Fruit fly (Drosophila melanogaster): ENCODE results near the gene CG18666.

CG18666 gene

DNA sequence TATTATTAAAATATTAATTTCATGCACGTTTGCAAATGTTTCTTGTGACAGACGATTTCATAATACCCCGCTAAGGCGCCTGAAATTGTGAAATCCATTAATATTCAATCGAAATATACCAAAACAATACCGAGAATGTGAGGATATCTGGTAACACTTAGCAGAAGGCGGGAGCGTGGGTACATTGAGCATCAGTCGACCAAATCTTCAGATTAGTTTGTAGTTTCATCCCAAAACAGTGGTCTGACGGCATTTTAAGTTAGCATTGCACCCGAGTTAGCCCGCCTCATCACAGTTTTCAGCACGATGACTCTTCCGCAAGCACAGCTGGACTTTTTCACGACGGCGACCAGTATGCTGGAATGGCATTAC is 29.9 kb upstream of the CG18666 start, which contains the start of gene Nup154 (continued):
- TF ChIP-seq Hsf (GFP tag; optimal IDR thresholded peaks at IDR 0.05), result no peak
- TF ChIP-seq Eip74EF (GFP tag; optimal IDR thresholded peaks at IDR 0.05), result no peak
- no peak for TF ChIP-seq Drgx (GFP tag; IDR thresholded peaks at IDR 0.05)
- peak; percentile 72 for TF ChIP-seq CG17186 (GFP tag; optimal IDR thresholded peaks at IDR 0.05)
- no peak for TF ChIP-seq Abd-B (GFP tag; optimal IDR thresholded peaks at IDR 0.05)
- no peak for TF ChIP-seq CG2678 (tag; optimal IDR thresholded peaks at IDR 0.05)
- no peak for TF ChIP-seq kni (GFP tag; optimal IDR thresholded peaks at IDR 0.05)
- no peak for TF ChIP-seq CG11696 (GFP tag; IDR thresholded peaks at IDR 0.05)
- TF ChIP-seq CG34422 (GFP tag; IDR thresholded peaks at IDR 0.05), result peak; percentile 13; the same call in 1 of the 3 replicates
- no peak for TF ChIP-seq Doc3 (GFP tag; IDR thresholded peaks at IDR 0.05; ENCODE audit: partially characterized antibody)
- no peak for TF ChIP-seq fd3F (GFP tag; optimal IDR thresholded peaks at IDR 0.05)
- TF ChIP-seq wek (GFP tag; optimal IDR thresholded peaks at IDR 0.05), result peak; percentile 46
- no peak for TF ChIP-seq ems (GFP tag; optimal IDR thresholded peaks at IDR 0.05)
- TF ChIP-seq Dp (GFP tag; optimal IDR thresholded peaks at IDR 0.05), result peak; percentile 33
- no peak for TF ChIP-seq unpg (GFP tag; optimal IDR thresholded peaks at IDR 0.05)

DNA sequence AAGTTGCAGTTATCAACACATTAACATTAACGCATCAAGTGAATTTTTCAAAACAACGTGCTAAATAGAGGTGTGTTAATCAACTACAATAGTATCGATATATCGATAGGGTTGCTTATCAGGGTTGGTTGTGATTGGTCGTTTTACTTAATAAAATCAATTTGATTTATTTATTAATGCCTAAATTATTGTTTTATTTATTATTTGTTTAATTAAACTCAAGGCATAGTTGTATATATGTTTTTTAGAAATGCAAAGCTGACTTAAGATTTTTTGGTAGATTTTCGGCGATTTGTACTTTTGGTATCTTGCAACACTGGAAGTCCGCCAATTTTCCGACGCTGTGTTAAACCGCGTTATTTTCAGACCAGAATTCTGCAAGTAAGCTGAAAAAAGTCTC is 23.6 kb upstream of the CG18666 start, which contains the start of the genes Art8 and dUTPase:
Gene Art8 (minus strand): TSS at position 88 of the 400 bp plus-strand sequence.
Gene dUTPase (plus strand): TSS at position 314 of the 400 bp plus-strand sequence.
- TF ChIP-seq CG13624 (GFP tag; optimal IDR thresholded peaks at IDR 0.05) (peak; percentile 39), tup (GFP tag; optimal IDR thresholded peaks at IDR 0.05) (peak; percentile 22), CG9437 (GFP tag; optimal IDR thresholded peaks at IDR 0.05) (peak; percentile 17), C15 (GFP tag; IDR thresholded peaks at IDR 0.05) (0 out of 3 replicates have a peak, but pooled peaks have one; percentile 41), CG1792 (GFP tag; optimal IDR thresholded peaks at IDR 0.05) (no peak), Aef1 (GFP tag; IDR thresholded peaks at IDR 0.05) (peak; percentile 51; the same call in 2 of the 3 replicates), CG12299 (tag; optimal IDR thresholded peaks at IDR 0.05) (peak; percentile 51), Vsx1 (GFP tag; optimal IDR thresholded peaks at IDR 0.05) (no peak), rib (GFP tag; IDR thresholded peaks at IDR 0.05) (no peak), knrl (GFP tag; IDR thresholded peaks at IDR 0.05; ENCODE audit: partially characterized antibody) (peak; percentile 88), gfzf (GFP tag; optimal IDR thresholded peaks at IDR 0.05) (peak; percentile 54), chm (GFP tag; IDR thresholded peaks at IDR 0.05) (no peak), CG3065 (GFP tag; optimal IDR thresholded peaks at IDR 0.05) (peak; percentile 48), CG10147 (GFP tag; optimal IDR thresholded peaks at IDR 0.05) (no peak), Taf1 (GFP tag; IDR thresholded peaks at IDR 0.05) (peak; percentile 62), pfk (GFP tag; optimal IDR thresholded peaks at IDR 0.05) (no peak), CG6791 (GFP tag; IDR thresholded peaks at IDR 0.05; ENCODE audit: partially characterized antibody) (peak; percentile 82), Hr51 (GFP tag; optimal IDR thresholded peaks at IDR 0.05) (peak in 1 of 2 experiments; percentile 34), ATbp (GFP tag; optimal IDR thresholded peaks at IDR 0.05) (no peak), CrebB (tag; optimal IDR thresholded peaks at IDR 0.05) (peak; percentile 47), ac (GFP tag; optimal IDR thresholded peaks at IDR 0.05) (no peak), Sry-δ (GFP tag; optimal IDR thresholded peaks at IDR 0.05) (peak; percentile 89), ci (GFP tag; IDR thresholded peaks at IDR 0.05) (peak; percentile 73; the same call in 2 of the 3 replicates), Sry-β (GFP tag; optimal IDR thresholded peaks at IDR 0.05) (no peak), wdn (GFP tag; IDR thresholded peaks at IDR 0.05) (peak; percentile 30; the same call in 1 of the 2 replicates), croc (GFP tag; conservative IDR thresholded peaks at IDR 0.05) (peak; percentile 43; the same call in 2 of the 3 replicates), Ptx1 (GFP tag; IDR thresholded peaks at IDR 0.05) (peak; percentile 83), CG1024 (GFP tag; IDR thresholded peaks at IDR 0.05) (0 out of 2 replicates have a peak, but pooled peaks have one; percentile 34), CG8924 (tag; optimal IDR thresholded peaks at IDR 0.05) (peak; percentile 77), repo (GFP tag; optimal IDR thresholded peaks at IDR 0.05) (no peak), CG2129 (GFP tag; IDR thresholded peaks at IDR 0.05; ENCODE audit: partially characterized antibody) (peak; percentile 89), scrt (GFP tag; optimal IDR thresholded peaks at IDR 0.05) (no peak), fru (optimal IDR thresholded peaks at IDR 0.05) (no peak), Drgx (GFP tag; IDR thresholded peaks at IDR 0.05) (no peak), Mes4 (GFP tag; optimal IDR thresholded peaks at IDR 0.05) (no peak), Lim3 (GFP tag; IDR thresholded peaks at IDR 0.05) (no peak)

All from whole organism, embryonic.